Fruit fly (Drosophila melanogaster) whole organism, prepupa: Measurements from ENCODE around the gene Mcm2.

Source experiments
- CG1621 ChIP-seq: fragments of 200-800 bp; sonication (Bioruptor generic); optimal IDR thresholded peaks from 3 replicates; lab custom pipeline; 2018; ENCODE audit warnings: missing biosample characterization, mild to moderate bottlenecking, missing genetic modification characterization
- fd85E ChIP-seq: fragments of 200-800 bp; sonication (Bioruptor generic); optimal IDR thresholded peaks from 3 replicates; lab custom pipeline; 2016; ENCODE audit warnings: missing biosample characterization, missing genetic modification characterization
- topi ChIP-seq: fragments of 200-800 bp; sonication (Bioruptor generic); optimal IDR thresholded peaks from 3 replicates; lab custom pipeline; 2016; ENCODE audit warnings: missing biosample characterization, missing genetic modification characterization

DNA sequence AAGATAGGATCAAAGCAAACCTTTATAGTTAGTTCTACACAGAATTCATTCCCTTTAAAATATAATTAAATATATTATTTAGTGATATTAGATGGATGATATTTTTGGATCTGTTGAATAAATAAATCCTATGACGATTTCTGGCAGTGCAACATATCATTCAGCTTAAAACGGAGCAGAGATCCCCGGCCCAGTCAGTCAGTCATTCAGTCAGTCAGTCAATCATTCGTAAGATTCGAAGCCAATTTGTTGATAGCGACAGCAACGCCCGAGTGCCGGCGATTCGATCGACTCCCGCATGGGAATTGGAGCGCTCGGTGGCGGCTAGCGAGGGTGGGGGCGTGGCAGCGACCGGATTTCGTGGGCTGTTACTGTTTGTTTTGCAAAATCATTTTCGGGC, 15.2 kb downstream of the Mcm2 start:
- no peak for TF ChIP-seq topi (GFP tag; lab: Kevin White, UChicago)
- TF ChIP-seq fd85E (GFP tag; lab: Kevin White, UChicago) = no peak
- no peak for TF ChIP-seq CG1621 (tag; lab: Kevin White, UChicago)
